Worm (Caenorhabditis elegans) whole organism, L4 larva: Measurements from ENCODE around the gene rpi-2.

ENCODE experiments used
- T26A8.4 ChIP-seq: fragments of 200-800 bp; sonication (Bioruptor generic); IDR thresholded peaks from 2 replicates; pipeline ENCODE4 v1.3.6; 2022; ENCODE audit warnings: missing genetic modification characterization, missing compliant biosample characterization
- ceh-28 ChIP-seq: fragments of 150-350 bp; optimal IDR thresholded peaks from 2 replicates; lab custom pipeline; 2014; ENCODE audit warnings: missing biosample characterization, missing genetic modification reagents, missing genetic modification characterization
- nhr-237 ChIP-seq: sonication (generic microtip); optimal IDR thresholded peaks from 2 replicates; lab custom pipeline; 2017; ENCODE audit warnings: missing biosample characterization, missing genetic modification characterization
- nhr-6 ChIP-seq: fragments of 150-350 bp; optimal IDR thresholded peaks from 2 replicates; lab custom pipeline; 2014; ENCODE audit warnings: missing biosample characterization, missing genetic modification characterization

ce11 chrIV:1679227-1679626 is 31.8 kb upstream of the rpi-2 start:
- TF ChIP-seq ceh-28 (tag; lab: Kevin White, UChicago) (no peak), T26A8.4 (GFP tag; lab: Robert Waterston, UW) (no peak), nhr-237 (tag; lab: Kevin White, UChicago) (no peak), nhr-6 (no peak)
